Worm (Caenorhabditis elegans): Measurements from ENCODE around the gene H04M03.11.

DNA sequence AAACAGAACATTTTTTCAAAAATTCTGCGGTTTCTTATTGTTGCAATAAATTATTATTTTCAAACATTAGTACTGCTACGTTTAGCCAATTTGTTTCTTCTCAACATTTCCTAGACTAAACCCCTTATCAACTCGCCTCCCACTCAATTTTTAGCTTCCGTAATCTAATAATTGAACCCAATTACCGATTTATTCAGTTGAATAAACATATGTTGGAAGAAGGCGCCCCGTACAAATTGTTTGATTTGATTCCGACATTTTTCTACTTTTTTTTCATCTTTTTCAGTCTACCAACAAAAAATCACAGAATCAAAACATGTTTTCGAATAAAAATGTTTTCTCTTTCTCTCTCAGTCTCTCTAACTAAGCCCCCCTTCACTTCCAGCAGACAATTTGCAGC lies 18.3 kb upstream of the H04M03.11 start:
- TF ChIP-seq unc-39 (tag; optimal IDR thresholded peaks at IDR 0.05) (no peak), ceh-82 (tag; optimal IDR thresholded peaks at IDR 0.05) (no peak), ZK546.5 (tag; optimal IDR thresholded peaks at IDR 0.05) (no peak), lin-39 (tag; optimal IDR thresholded peaks at IDR 0.05) (no peak), elt-3 (tag; optimal IDR thresholded peaks at IDR 0.05) (no peak), lin-15B (tag; optimal IDR thresholded peaks at IDR 0.05) (no peak), nhr-76 (tag; optimal IDR thresholded peaks at IDR 0.05) (no peak), fkh-2 (tag; optimal IDR thresholded peaks at IDR 0.05) (no peak), nhr-77 (tag; optimal IDR thresholded peaks at IDR 0.05) (no peak), pha-4 (tag; optimal IDR thresholded peaks at IDR 0.05) (no peak)

Data from whole organism, L3 larva.